Worm (Caenorhabditis elegans) whole organism, early embryonic: ENCODE results near the gene H12I13.6.

Source experiments
- ama-1 ChIP-seq: fragments of 150-350 bp; optimal IDR thresholded peaks from 2 replicates; lab custom pipeline; 2014
- ceh-13 ChIP-seq: fragments of 200-800 bp; sonication (Bioruptor generic); optimal IDR thresholded peaks from 2 replicates; lab custom pipeline; 2018; ENCODE audit warnings: mild to moderate bottlenecking, missing genetic modification characterization, missing compliant biosample characterization
- ceh-36 ChIP-seq: sonication (generic microtip); optimal IDR thresholded peaks from 2 replicates; lab custom pipeline; 2016; ENCODE audit warnings: missing genetic modification characterization, inconsistent platforms, missing compliant biosample characterization
- flt-1 ChIP-seq: fragments of 200-800 bp; sonication (Bioruptor generic); IDR thresholded peaks from 2 replicates; pipeline ENCODE4 v1.3.6; 2022; ENCODE audit warnings: missing genetic modification characterization, missing compliant biosample characterization
- hmbx-1 ChIP-seq: sonication (generic microtip); optimal IDR thresholded peaks from 2 replicates; lab custom pipeline; 2016; ENCODE audit warnings: mild to moderate bottlenecking, missing genetic modification characterization, missing compliant biosample characterization
- hmg-4 ChIP-seq: fragments of 200-800 bp; sonication (Bioruptor generic); optimal IDR thresholded peaks from 2 replicates; lab custom pipeline; 2018; ENCODE audit warnings: mild to moderate bottlenecking, missing genetic modification characterization, missing compliant biosample characterization
- hnd-1 ChIP-seq: sonication (generic microtip); optimal IDR thresholded peaks from 2 replicates; lab custom pipeline; 2016; ENCODE audit warnings: missing genetic modification characterization, missing compliant biosample characterization
- pes-1 ChIP-seq: fragments of 200-800 bp; sonication (Bioruptor generic); IDR thresholded peaks from 2 replicates; pipeline ENCODE4 v1.3.6; 2022; ENCODE audit warnings: missing genetic modification reagents, missing genetic modification characterization, missing compliant biosample characterization
- sea-1 ChIP-seq: fragments of 200-800 bp; sonication (Bioruptor generic); conservative IDR thresholded peaks from 2 replicates; pipeline ENCODE4 v1.3.6; 2022; ENCODE audit warnings: missing genetic modification characterization, missing compliant biosample characterization

DNA sequence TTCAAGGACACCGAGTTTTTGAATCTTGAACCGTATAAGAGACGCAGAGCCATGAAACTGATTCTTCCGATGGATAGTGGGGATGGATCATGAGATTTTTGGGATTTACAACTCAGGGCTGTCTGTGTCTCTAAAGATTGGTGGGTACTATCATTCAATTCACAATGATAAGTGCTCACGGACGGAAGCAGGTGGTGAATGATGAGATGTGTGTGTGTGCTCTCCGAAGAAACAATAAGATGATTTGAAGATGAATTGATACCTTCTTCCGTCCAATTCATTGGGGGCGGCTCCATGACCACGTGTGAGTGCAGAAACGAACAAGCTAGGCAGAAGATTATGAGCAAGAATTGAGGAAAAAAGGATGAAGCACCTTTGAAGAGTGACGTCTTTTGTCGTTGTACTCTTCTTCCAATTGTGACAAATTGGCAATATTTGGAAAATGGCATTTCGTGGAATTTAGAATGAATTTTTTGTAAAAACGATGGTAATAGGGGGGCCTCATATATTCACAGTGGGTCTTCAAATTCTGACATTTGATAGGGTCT, 49.0 kb upstream of the H12I13.6 start:
- TF ChIP-seq sea-1: no peak
- TF ChIP-seq ama-1 (lab: Kevin White, UChicago): no peak
- TF ChIP-seq hnd-1 (tag; lab: Kevin White, UChicago): no peak
- no peak for TF ChIP-seq ceh-36 (tag; lab: Kevin White, UChicago)
- TF ChIP-seq pes-1 (GFP tag; lab: Robert Waterston, UW): no peak
- TF ChIP-seq hmbx-1 (tag; lab: Kevin White, UChicago): no peak
- no peak for TF ChIP-seq hmg-4 (GFP tag; lab: Kevin White, UChicago)
- TF ChIP-seq ceh-13 (GFP tag; lab: Kevin White, UChicago): no peak
- TF ChIP-seq flt-1 (GFP tag; lab: Robert Waterston, UW): no peak
